Worm (Caenorhabditis elegans) whole organism, late embryonic: Measurements from ENCODE around the gene htz-1.

Experiments
- C08G9.2 ChIP-seq: sonication (generic microtip); optimal IDR thresholded peaks from 2 replicates; lab custom pipeline; 2016; ENCODE audit warnings: mild to moderate bottlenecking, missing genetic modification characterization, moderate library complexity, missing compliant biosample characterization
- F13H6.1 ChIP-seq: sonication (generic microtip); optimal IDR thresholded peaks from 2 replicates; lab custom pipeline; 2016; ENCODE audit warnings: missing genetic modification characterization, missing compliant biosample characterization
- ahr-1 ChIP-seq: sonication (generic microtip); optimal IDR thresholded peaks from 2 replicates; lab custom pipeline; 2016; ENCODE audit warnings: missing genetic modification characterization, missing compliant biosample characterization
- ama-1 ChIP-seq: fragments of 150-350 bp; optimal IDR thresholded peaks from 2 replicates; lab custom pipeline; 2014
- ceh-14 ChIP-seq: sonication (generic microtip); optimal IDR thresholded peaks from 2 replicates; lab custom pipeline; 2016; ENCODE audit warnings: missing genotype, missing genetic modification characterization, missing compliant biosample characterization
- ceh-18 ChIP-seq: sonication (generic microtip); optimal IDR thresholded peaks from 2 replicates; lab custom pipeline; 2016; ENCODE audit warnings: missing genetic modification characterization, missing compliant biosample characterization
- ceh-2 ChIP-seq: sonication (generic microtip); optimal IDR thresholded peaks from 2 replicates; lab custom pipeline; 2016; ENCODE audit warnings: missing genotype, missing genetic modification characterization, missing compliant biosample characterization
- ceh-22 ChIP-seq: sonication (generic microtip); optimal IDR thresholded peaks from 2 replicates; lab custom pipeline; 2017; ENCODE audit warnings: missing biosample characterization, missing genetic modification characterization
- ceh-30 ChIP-seq: fragments of 150-350 bp; optimal IDR thresholded peaks from 2 replicates; lab custom pipeline; 2014; ENCODE audit warnings: missing biosample characterization, missing genetic modification characterization
- ceh-48 ChIP-seq: sonication (generic microtip); optimal IDR thresholded peaks from 2 replicates; lab custom pipeline; 2016; ENCODE audit warnings: missing genetic modification characterization, inconsistent platforms, missing compliant biosample characterization
- ceh-6 ChIP-seq: fragments of 200-800 bp; sonication (Bioruptor generic); optimal IDR thresholded peaks from 2 replicates; lab custom pipeline; 2018; ENCODE audit warnings: mild to moderate bottlenecking, missing genetic modification characterization, missing compliant biosample characterization
- dmd-4 ChIP-seq: sonication (generic microtip); optimal IDR thresholded peaks from 2 replicates; lab custom pipeline; 2016; ENCODE audit warnings: borderline replicate concordance, missing genetic modification characterization, missing compliant biosample characterization
- dve-1 ChIP-seq: sonication (generic microtip); optimal IDR thresholded peaks from 2 replicates; lab custom pipeline; 2017; ENCODE audit warnings: antibody characterized with exemption, mild to moderate bottlenecking, missing genetic modification characterization, missing compliant biosample characterization
- elt-2 ChIP-seq: sonication (generic microtip); optimal IDR thresholded peaks from 2 replicates; lab custom pipeline; 2016; ENCODE audit warnings: missing genetic modification reagents, missing genetic modification characterization, missing compliant biosample characterization
- eyg-1 ChIP-seq: sonication (generic microtip); optimal IDR thresholded peaks from 2 replicates; lab custom pipeline; 2016; ENCODE audit warnings: missing genotype, missing genetic modification characterization, missing compliant biosample characterization
- fkh-6 ChIP-seq: sonication (generic microtip); optimal IDR thresholded peaks from 2 replicates; lab custom pipeline; 2016; ENCODE audit warnings: missing genetic modification characterization, missing compliant biosample characterization
- gmeb-2 ChIP-seq: sonication (generic microtip); optimal IDR thresholded peaks from 2 replicates; lab custom pipeline; 2016; ENCODE audit warnings: missing genetic modification characterization, inconsistent platforms, missing compliant biosample characterization
- hlh-13 ChIP-seq: fragments of 200-800 bp; sonication (Bioruptor generic); optimal IDR thresholded peaks from 2 replicates; lab custom pipeline; 2018; ENCODE audit warnings: mild to moderate bottlenecking, missing genetic modification characterization, missing compliant biosample characterization
- hlh-15 ChIP-seq: sonication (generic microtip); optimal IDR thresholded peaks from 2 replicates; lab custom pipeline; 2016; ENCODE audit warnings: missing genetic modification characterization, missing compliant biosample characterization
- lim-6 ChIP-seq: sonication (generic microtip); optimal IDR thresholded peaks from 2 replicates; lab custom pipeline; 2016; ENCODE audit warnings: missing genetic modification characterization, missing compliant biosample characterization
- lin-11 ChIP-seq: fragments of 200-800 bp; sonication (Bioruptor generic); optimal IDR thresholded peaks from 2 replicates; lab custom pipeline; 2018; ENCODE audit warnings: mild to moderate bottlenecking, missing genetic modification characterization, missing compliant biosample characterization
- nfya-1 ChIP-seq: sonication (generic microtip); optimal IDR thresholded peaks from 2 replicates; lab custom pipeline; 2017; ENCODE audit warnings: missing genetic modification characterization, mild to moderate bottlenecking, missing compliant biosample characterization, antibody characterized with exemption, moderate library complexity
- nhr-11 ChIP-seq: fragments of 150-350 bp; optimal IDR thresholded peaks from 2 replicates; lab custom pipeline; 2014; ENCODE audit warnings: missing biosample characterization, missing genetic modification characterization
- nhr-232 ChIP-seq: sonication (generic microtip); optimal IDR thresholded peaks from 2 replicates; lab custom pipeline; 2016; ENCODE audit warnings: missing genetic modification characterization, missing compliant biosample characterization
- pax-1 ChIP-seq: fragments of 150-350 bp; optimal IDR thresholded peaks from 2 replicates; lab custom pipeline; 2014; ENCODE audit warnings: missing biosample characterization, missing genetic modification characterization
- pha-2 ChIP-seq: sonication (generic microtip); optimal IDR thresholded peaks from 2 replicates; lab custom pipeline; 2017; ENCODE audit warnings: mild to moderate bottlenecking, missing genetic modification characterization, missing compliant biosample characterization
- pqm-1 ChIP-seq: sonication (generic microtip); optimal IDR thresholded peaks from 2 replicates; lab custom pipeline; 2016; ENCODE audit warnings: missing genetic modification characterization, missing compliant biosample characterization
- pros-1 ChIP-seq: fragments of 150-350 bp; optimal IDR thresholded peaks from 2 replicates; lab custom pipeline; 2014; ENCODE audit warnings: missing biosample characterization, missing genetic modification reagents, missing genetic modification characterization
- rnt-1 ChIP-seq: sonication (generic microtip); optimal IDR thresholded peaks from 2 replicates; lab custom pipeline; 2016; ENCODE audit warnings: missing genetic modification characterization, missing compliant biosample characterization
- sdc-2 ChIP-seq: sonication (generic microtip); optimal IDR thresholded peaks from 2 replicates; lab custom pipeline; 2016; ENCODE audit warnings: missing genotype, missing genetic modification characterization, missing compliant biosample characterization
- ttx-3 ChIP-seq: sonication (generic microtip); optimal IDR thresholded peaks from 2 replicates; lab custom pipeline; 2016; ENCODE audit warnings: missing genetic modification reagents, missing genetic modification characterization, missing compliant biosample characterization
- unc-3 ChIP-seq, 2 experiments: fragments of 200-800 bp in 1 of 2; sonication (Bioruptor generic) in 1 of 2; sonication (generic microtip) in 1 of 2; conservative IDR thresholded peaks in 1 of 2; optimal IDR thresholded peaks in 1 of 2; 2 replicates each; pipeline versions ENCODE4 v1.3.6 to Lab custom; 2016 to 2022; ENCODE audit warnings: missing compliant biosample characterization in 2 of 2, missing genetic modification characterization in 2 of 2, missing genetic modification reagents in 1 of 2
- unc-55 ChIP-seq: sonication (generic microtip); optimal IDR thresholded peaks from 2 replicates; lab custom pipeline; 2017; ENCODE audit warnings: missing biosample characterization, missing genetic modification reagents, missing genetic modification characterization
- unc-86 ChIP-seq: sonication (generic microtip); optimal IDR thresholded peaks from 2 replicates; lab custom pipeline; 2016; ENCODE audit warnings: missing genetic modification characterization, missing compliant biosample characterization

The htz-1 gene

DNA sequence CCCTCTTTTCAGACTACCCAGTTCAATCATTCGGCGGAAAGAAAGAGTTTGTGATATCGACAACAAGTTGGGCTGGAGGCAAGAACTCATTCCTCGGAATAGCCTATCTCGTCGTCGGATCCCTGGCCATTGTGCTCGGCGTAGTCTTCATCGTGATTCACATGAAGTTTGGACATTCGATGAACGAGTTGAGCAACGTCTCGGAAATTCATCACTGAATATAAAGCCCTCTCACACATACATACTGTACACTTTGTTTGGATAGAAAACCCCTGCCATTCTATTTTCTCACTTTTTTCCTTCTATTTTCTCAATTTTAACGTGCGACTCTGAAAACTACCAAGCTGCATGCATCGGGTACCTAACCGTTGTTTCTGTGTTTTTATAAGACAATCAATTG lies 3.4 kb downstream of the htz-1 start, which contains the start of gene R08C7.12:
Gene R08C7.12 (plus strand): TSS at position 301 of the 400 bp plus-strand sequence.
- TF ChIP-seq ceh-18 (tag; lab: Kevin White, UChicago) (no peak), rnt-1 (tag; lab: Kevin White, UChicago) (no peak), ceh-22 (no peak), hlh-13 (GFP tag; lab: Kevin White, UChicago) (no peak)

DNA sequence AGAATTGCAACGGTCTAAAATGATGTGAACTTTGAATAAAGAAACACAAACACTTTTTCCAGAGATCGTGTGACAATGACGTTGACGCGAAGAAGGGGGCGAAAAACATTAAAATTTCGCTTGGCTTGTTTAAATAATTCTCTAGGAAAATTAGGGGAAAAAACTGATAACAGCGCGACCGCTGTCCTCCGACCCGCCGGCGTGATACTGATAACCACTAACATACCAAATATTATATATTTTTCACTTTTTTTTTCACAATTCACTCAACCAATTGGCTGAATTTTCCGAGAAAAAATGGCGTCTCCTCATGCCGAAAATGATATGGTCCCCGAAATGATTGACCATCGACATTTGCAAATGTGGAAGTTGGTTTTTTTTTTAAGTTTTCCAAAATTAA lies 3.8 kb downstream of the htz-1 start:
- TF ChIP-seq nhr-11 (tag; lab: Kevin White, UChicago), result no peak
- TF ChIP-seq ttx-3, result no peak
- TF ChIP-seq ceh-14 (tag; lab: Kevin White, UChicago), result no peak
- no peak for TF ChIP-seq ceh-22
- peak; percentile 75 for TF ChIP-seq elt-2 (tag; lab: Kevin White, UChicago)
- no peak for TF ChIP-seq unc-3 (GFP tag; conservative IDR thresholded peaks at IDR 0.05; lab: Robert Waterston, UW)
- TF ChIP-seq unc-3 (tag; optimal IDR thresholded peaks at IDR 0.05; lab: Kevin White, UChicago), result no peak

DNA sequence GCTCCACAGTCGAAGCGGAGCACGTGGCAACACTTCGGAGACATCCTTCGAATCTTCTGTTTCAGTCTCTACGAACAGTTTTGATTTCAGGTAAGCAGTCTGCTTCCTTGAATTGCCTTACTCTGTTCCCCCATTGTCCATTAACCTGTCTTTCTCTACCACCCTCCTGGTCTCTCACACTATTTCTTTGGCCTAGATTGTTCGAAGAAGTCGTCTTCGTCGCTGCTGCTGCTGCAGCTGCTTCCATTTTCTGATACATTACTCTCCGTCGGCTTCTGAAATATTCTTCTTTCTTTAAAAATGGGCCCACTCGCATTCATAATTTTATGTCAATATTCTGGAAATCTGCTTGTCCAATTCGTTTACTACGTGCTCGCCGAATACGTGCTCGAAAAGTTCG lies 5.6 kb downstream of the htz-1 start, which contains the start of gene R08C7.1:
Gene R08C7.1 (plus strand): TSS at position 301 of the 400 bp plus-strand sequence.
- TF ChIP-seq F13H6.1, result no peak
- no peak for TF ChIP-seq fkh-6 (tag; lab: Kevin White, UChicago)
- TF ChIP-seq dve-1, result no peak
- no peak for TF ChIP-seq nhr-232 (tag; lab: Kevin White, UChicago)
- TF ChIP-seq eyg-1, result no peak
- no peak for TF ChIP-seq hlh-15
- no peak for TF ChIP-seq ahr-1 (tag; lab: Kevin White, UChicago)
- no peak for TF ChIP-seq unc-86
- no peak for TF ChIP-seq pha-2 (tag; lab: Kevin White, UChicago)
- no peak for TF ChIP-seq ceh-14 (tag; lab: Kevin White, UChicago)
- no peak for TF ChIP-seq ceh-18 (tag; lab: Kevin White, UChicago)
- TF ChIP-seq ceh-22, result no peak

DNA sequence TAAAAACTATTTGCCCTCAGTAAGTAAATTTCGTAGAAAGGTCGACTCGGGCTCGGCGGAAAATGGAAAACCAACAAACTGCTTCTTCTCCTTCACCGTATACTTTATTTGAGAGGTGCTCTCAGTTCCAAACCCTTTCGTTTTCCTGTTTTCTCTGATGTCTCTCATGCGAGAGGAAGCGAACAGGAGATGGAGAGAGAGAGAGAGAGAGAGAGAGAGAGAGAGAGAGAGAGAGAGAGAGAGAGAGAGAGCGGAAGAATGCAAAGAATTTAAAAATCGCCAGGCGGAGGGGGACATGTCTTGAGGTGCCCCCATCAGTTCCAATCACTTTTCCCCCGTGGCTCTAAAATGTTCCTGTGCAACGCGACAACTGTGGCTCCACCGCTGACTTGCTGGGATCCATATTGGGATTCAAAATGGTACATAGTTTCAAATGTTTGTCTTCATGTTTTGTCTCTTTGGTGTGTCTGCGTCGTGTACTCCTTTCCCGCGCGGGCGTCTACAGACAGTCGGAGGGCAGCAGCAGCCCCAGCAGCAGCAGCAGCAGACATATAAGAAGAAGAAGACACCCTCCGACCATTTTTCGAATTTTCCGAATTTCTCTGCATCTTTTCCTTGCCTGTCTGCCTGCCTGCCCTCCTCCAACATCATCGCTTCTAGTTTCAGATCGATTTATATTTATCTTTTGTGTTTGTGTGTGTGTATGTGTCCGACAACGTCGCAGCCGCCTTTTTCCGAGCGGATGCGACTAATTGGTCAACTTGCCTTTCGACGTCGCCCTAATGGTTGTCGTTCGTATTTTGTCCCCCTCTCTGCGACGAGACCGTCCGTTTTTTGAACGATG lies 8.5 kb downstream of the htz-1 start, which contains the start of gene R08C7.11:
Gene R08C7.11 (minus strand): TSS at position 608 of the 844 bp plus-strand sequence.
- no peak for TF ChIP-seq ceh-48 (tag; lab: Kevin White, UChicago)
- TF ChIP-seq sdc-2 (tag; lab: Kevin White, UChicago), result peak; percentile 50
- peak; percentile 17 for TF ChIP-seq ceh-6 (GFP tag; lab: Kevin White, UChicago)
- TF ChIP-seq pqm-1 (tag; lab: Kevin White, UChicago), result no peak
- TF ChIP-seq nfya-1 (tag; lab: Kevin White, UChicago), result peak; percentile 16
- peak; percentile 30 for TF ChIP-seq ceh-18 (tag; lab: Kevin White, UChicago)

DNA sequence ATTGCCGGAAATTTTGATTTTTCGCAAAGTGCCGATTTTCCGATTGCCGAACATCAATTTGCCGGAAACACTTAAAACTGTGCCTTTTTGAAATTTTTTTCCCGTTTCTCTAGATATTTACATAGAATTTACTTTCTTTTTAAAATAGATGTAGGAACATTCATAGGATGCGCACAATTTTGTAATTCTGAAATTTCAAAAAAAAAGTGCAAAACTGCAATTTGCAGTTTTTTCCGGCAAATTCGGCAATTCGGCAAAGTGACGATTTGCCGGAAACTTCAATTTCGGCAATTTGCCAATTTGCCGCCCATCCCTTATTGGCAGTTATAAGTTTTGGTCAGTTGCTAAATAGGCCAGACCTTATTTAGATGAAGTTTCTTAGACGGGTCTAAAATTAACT lies 10.6 kb downstream of the htz-1 start:
- TF ChIP-seq pros-1 (tag; lab: Kevin White, UChicago) (no peak), nfya-1 (tag; lab: Kevin White, UChicago) (no peak), rnt-1 (tag; lab: Kevin White, UChicago) (no peak), sdc-2 (tag; lab: Kevin White, UChicago) (no peak), lim-6 (tag; lab: Kevin White, UChicago) (no peak), gmeb-2 (no peak), C08G9.2 (tag; lab: Kevin White, UChicago) (no peak), unc-55 (GFP tag; lab: Kevin White, UChicago) (no peak), ceh-30 (tag; lab: Kevin White, UChicago) (no peak), dmd-4 (tag; lab: Kevin White, UChicago) (no peak), ama-1 (lab: Kevin White, UChicago) (no peak), ceh-2 (tag; lab: Kevin White, UChicago) (no peak), pax-1 (tag; lab: Kevin White, UChicago) (no peak), lin-11 (tag; lab: Kevin White, UChicago) (no peak)
